Worm (Caenorhabditis elegans) whole organism, young adult: Measurements from ENCODE around the gene R11H6.2.

Experiments used
- B0035.1 ChIP-seq: sonication (generic microtip); optimal IDR thresholded peaks from 2 replicates; lab custom pipeline; 2016; ENCODE audit warnings: missing genetic modification characterization, mild to moderate bottlenecking, missing compliant biosample characterization, missing genotype, missing genetic modification reagents
- F22D6.2 ChIP-seq: sonication (generic microtip); optimal IDR thresholded peaks from 2 replicates; lab custom pipeline; 2016; ENCODE audit warnings: mild to moderate bottlenecking, missing genetic modification characterization, missing compliant biosample characterization
- F57C9.4 ChIP-seq: sonication (generic microtip); optimal IDR thresholded peaks from 2 replicates; lab custom pipeline; 2017; ENCODE audit warnings: mild to moderate bottlenecking, missing genetic modification characterization, missing compliant biosample characterization
- Y53F4B.3 ChIP-seq: fragments of 200-800 bp; sonication (Bioruptor generic); IDR thresholded peaks from 2 replicates; pipeline ENCODE4 v1.3.6; 2022; ENCODE audit warnings: missing genetic modification reagents, missing genetic modification characterization, missing compliant biosample characterization
- akir-1 ChIP-seq: fragments of 200-800 bp; sonication (Bioruptor generic); optimal IDR thresholded peaks from 2 replicates; lab custom pipeline; 2018; ENCODE audit warnings: mild to moderate bottlenecking, missing genetic modification characterization, moderate library complexity, missing compliant biosample characterization
- athp-1 ChIP-seq: sonication (generic microtip); optimal IDR thresholded peaks from 2 replicates; lab custom pipeline; 2017; ENCODE audit warnings: mild to moderate bottlenecking, missing genetic modification characterization, missing compliant biosample characterization
- attf-5 ChIP-seq: fragments of 200-800 bp; sonication (Bioruptor generic); optimal IDR thresholded peaks from 2 replicates; lab custom pipeline; 2018; ENCODE audit warnings: mild to moderate bottlenecking, missing genetic modification characterization, missing compliant biosample characterization
- attf-6 ChIP-seq: fragments of 200-800 bp; sonication (Bioruptor generic); IDR thresholded peaks from 2 replicates; pipeline ENCODE4 v1.3.6; 2022; ENCODE audit warnings: missing genetic modification reagents, missing genetic modification characterization, missing compliant biosample characterization
- ccch-3 ChIP-seq: fragments of 200-800 bp; sonication (Bioruptor generic); optimal IDR thresholded peaks from 2 replicates; lab custom pipeline; 2018; ENCODE audit warnings: mild to moderate bottlenecking, missing genetic modification characterization, missing compliant biosample characterization
- cebp-1 ChIP-seq, 2 experiments: fragments of 200-800 bp in 1 of 2; sonication (Bioruptor generic) in 1 of 2; sonication (generic microtip) in 1 of 2; IDR thresholded peaks in 1 of 2; optimal IDR thresholded peaks in 1 of 2; 2 replicates each; pipeline versions ENCODE4 v1.3.6 to Lab custom; 2017 to 2022; ENCODE audit warnings: missing compliant biosample characterization in 2 of 2, missing genetic modification characterization in 2 of 2, mild to moderate bottlenecking in 1 of 2, missing genetic modification reagents in 1 of 2, moderate library complexity in 1 of 2
- ceh-91 ChIP-seq: fragments of 200-800 bp; sonication (Bioruptor generic); IDR thresholded peaks from 2 replicates; pipeline ENCODE4 v1.3.6; 2022; ENCODE audit warnings: missing genetic modification reagents, missing genetic modification characterization, missing compliant biosample characterization
- die-1 ChIP-seq: sonication (generic microtip); optimal IDR thresholded peaks from 2 replicates; lab custom pipeline; 2016; ENCODE audit warnings: missing genotype, mild to moderate bottlenecking, missing genetic modification characterization, missing compliant biosample characterization
- egrh-3 ChIP-seq: fragments of 200-800 bp; sonication (Bioruptor generic); IDR thresholded peaks from 2 replicates; pipeline ENCODE4 v1.3.6; 2022; ENCODE audit warnings: missing genetic modification reagents, missing genetic modification characterization, missing compliant biosample characterization
- ets-4 ChIP-seq: fragments of 200-800 bp; sonication (Bioruptor generic); optimal IDR thresholded peaks from 2 replicates; lab custom pipeline; 2018; ENCODE audit warnings: mild to moderate bottlenecking, missing genetic modification characterization, missing compliant biosample characterization
- gei-17 ChIP-seq: fragments of 200-800 bp; sonication (Bioruptor generic); optimal IDR thresholded peaks from 2 replicates; lab custom pipeline; 2018; ENCODE audit warnings: mild to moderate bottlenecking, missing genetic modification characterization, missing compliant biosample characterization
- hlh-12 ChIP-seq: sonication (generic microtip); optimal IDR thresholded peaks from 2 replicates; lab custom pipeline; 2016; ENCODE audit warnings: missing genetic modification characterization, missing compliant biosample characterization
- hsf-1 ChIP-seq: fragments of 200-800 bp; sonication (Bioruptor generic); IDR thresholded peaks from 2 replicates; pipeline ENCODE4 v1.3.6; 2022; ENCODE audit warnings: missing genetic modification reagents, missing genetic modification characterization, missing compliant biosample characterization
- let-607 ChIP-seq, 2 experiments: fragments of 200-800 bp in 1 of 2; sonication (Bioruptor generic) in 1 of 2; sonication (generic microtip) in 1 of 2; optimal IDR thresholded peaks; 2 replicates each; lab custom pipeline; 2016 to 2018; ENCODE audit warnings: mild to moderate bottlenecking in 2 of 2, missing compliant biosample characterization in 2 of 2, missing genetic modification characterization in 2 of 2, moderate library complexity in 2 of 2, missing genotype in 1 of 2
- lin-35 ChIP-seq, 3 experiments: fragments of 150-350 bp in 2 of 3; sonication (generic microtip) in 1 of 3; optimal IDR thresholded peaks; 2 replicates each; lab custom pipeline; 2014 to 2018; ENCODE audit warnings: missing biosample characterization in 3 of 3, missing genetic modification characterization in 3 of 3, missing genetic modification reagents in 3 of 3
- lin-40 ChIP-seq: sonication (generic microtip); optimal IDR thresholded peaks from 2 replicates; lab custom pipeline; 2016; ENCODE audit warnings: missing genetic modification characterization, mild to moderate bottlenecking, missing compliant biosample characterization, missing genotype, missing genetic modification reagents
- lin-54 ChIP-seq: fragments of 200-800 bp; sonication (Bioruptor generic); optimal IDR thresholded peaks from 2 replicates; lab custom pipeline; 2018; ENCODE audit warnings: mild to moderate bottlenecking, missing genetic modification characterization, missing compliant biosample characterization
- lsl-1 ChIP-seq: fragments of 200-800 bp; sonication (Bioruptor generic); optimal IDR thresholded peaks from 2 replicates; lab custom pipeline; 2018; ENCODE audit warnings: mild to moderate bottlenecking, missing genetic modification characterization, moderate library complexity, missing compliant biosample characterization
- mcd-1 ChIP-seq: fragments of 200-800 bp; sonication (Bioruptor generic); IDR thresholded peaks from 2 replicates; pipeline ENCODE4 v1.3.6; 2022; ENCODE audit warnings: missing genetic modification reagents, missing genetic modification characterization, missing compliant biosample characterization
- mel-28 ChIP-seq: sonication (generic microtip); optimal IDR thresholded peaks from 2 replicates; lab custom pipeline; 2016; ENCODE audit warnings: borderline replicate concordance, mild to moderate bottlenecking, missing genetic modification characterization, missing compliant biosample characterization
- nfya-1 ChIP-seq: sonication (generic microtip); optimal IDR thresholded peaks from 2 replicates; lab custom pipeline; 2017; ENCODE audit warnings: antibody characterized with exemption, missing compliant biosample characterization, missing genetic modification characterization, borderline replicate concordance; ENCODE audit not compliant: insufficient read depth
- nhr-80 ChIP-seq: sonication (generic microtip); optimal IDR thresholded peaks from 2 replicates; lab custom pipeline; 2016; ENCODE audit warnings: missing genetic modification characterization, missing compliant biosample characterization
- nhr-90 ChIP-seq: sonication (generic microtip); optimal IDR thresholded peaks from 2 replicates; lab custom pipeline; 2016; ENCODE audit warnings: missing genotype, mild to moderate bottlenecking, missing genetic modification characterization, missing compliant biosample characterization
- sea-2 ChIP-seq: fragments of 200-800 bp; sonication (Bioruptor generic); IDR thresholded peaks from 2 replicates; pipeline ENCODE4 v1.3.6; 2022; ENCODE audit warnings: missing genetic modification characterization, missing compliant biosample characterization
- snpc-1.1 ChIP-seq: sonication (generic microtip); optimal IDR thresholded peaks from 2 replicates; lab custom pipeline; 2017; ENCODE audit warnings: missing genetic modification characterization, mild to moderate bottlenecking, missing compliant biosample characterization, antibody characterized with exemption, moderate library complexity, missing genotype, missing genetic modification reagents; ENCODE audit not compliant: insufficient read depth
- tbp1 ChIP-seq: fragments of 200-800 bp; sonication (Bioruptor generic); optimal IDR thresholded peaks from 2 replicates; lab custom pipeline; 2018; ENCODE audit warnings: mild to moderate bottlenecking, missing genetic modification characterization, missing compliant biosample characterization
- unc-62 ChIP-seq: fragments of 150-350 bp; optimal IDR thresholded peaks from 2 replicates; lab custom pipeline; 2014; ENCODE audit warnings: missing biosample characterization, missing genetic modification reagents, missing genetic modification characterization
- zim-3 ChIP-seq: sonication (generic microtip); optimal IDR thresholded peaks from 2 replicates; lab custom pipeline; 2017; ENCODE audit warnings: mild to moderate bottlenecking, missing genetic modification characterization, moderate library complexity, missing compliant biosample characterization
- ztf-22 ChIP-seq: fragments of 200-800 bp; sonication (Bioruptor generic); optimal IDR thresholded peaks from 2 replicates; lab custom pipeline; 2018; ENCODE audit warnings: mild to moderate bottlenecking, missing genetic modification characterization, moderate library complexity, missing compliant biosample characterization
- ztf-3 ChIP-seq: fragments of 200-800 bp; sonication (Bioruptor generic); optimal IDR thresholded peaks from 2 replicates; lab custom pipeline; 2018; ENCODE audit warnings: mild to moderate bottlenecking, missing genetic modification characterization, missing compliant biosample characterization

R11H6.2 gene

ce11 chrV:14597681-14598184 is at the start of gene R11H6.2:
TSS of gene R11H6.2 (plus strand) at chrV:14598006.
- TF ChIP-seq hsf-1 (no peak), attf-5 (GFP tag; lab: Kevin White, UChicago) (peak; percentile 44), egrh-3 (GFP tag; lab: Robert Waterston, UW) (no peak), Y53F4B.3 (GFP tag; lab: Robert Waterston, UW) (no peak), F22D6.2 (tag; lab: Kevin White, UChicago) (no peak), nhr-80 (tag; lab: Kevin White, UChicago) (no peak), F57C9.4 (tag; lab: Kevin White, UChicago) (no peak), ceh-91 (no peak), ztf-22 (GFP tag; lab: Kevin White, UChicago) (no peak), unc-62 (GFP tag; lab: Kevin White, UChicago) (no peak), cebp-1 (GFP tag; IDR thresholded peaks at IDR 0.05; lab: Robert Waterston, UW) (no peak), cebp-1 (tag; optimal IDR thresholded peaks at IDR 0.05; lab: Kevin White, UChicago) (peak; percentile 19), B0035.1 (tag; lab: Kevin White, UChicago) (no peak), sea-2 (GFP tag; lab: Robert Waterston, UW) (no peak), mcd-1 (GFP tag; lab: Robert Waterston, UW) (peak; percentile 68), nhr-90 (no peak), die-1 (tag; lab: Kevin White, UChicago) (no peak)

- TF ChIP-seq nfya-1 (tag; lab: Kevin White, UChicago) (no peak), akir-1 (GFP tag; lab: Kevin White, UChicago) (no peak), ztf-3 (GFP tag; lab: Kevin White, UChicago) (no peak), athp-1 (no peak), lin-40 (tag; lab: Kevin White, UChicago) (no peak), lin-54 (GFP tag; lab: Kevin White, UChicago) (no peak), mel-28 (tag; lab: Kevin White, UChicago) (no peak), lin-35 (GFP tag; optimal IDR thresholded peaks at IDR 0.05; lab: Kevin White, UChicago) (no peak), ccch-3 (no peak), F57C9.4 (tag; lab: Kevin White, UChicago) (no peak), let-607 (tag; optimal IDR thresholded peaks at IDR 0.05; lab: Kevin White, UChicago) (no peak), attf-6 (GFP tag; lab: Robert Waterston, UW) (no peak), lsl-1 (GFP tag; lab: Kevin White, UChicago) (no peak), tbp1 (no peak)
Observed at ce11 chrV:14548510-14548909, 49.3 kb upstream of the R11H6.2 start.

- no peak for TF ChIP-seq egrh-3 (GFP tag; lab: Robert Waterston, UW)
- TF ChIP-seq ets-4 (GFP tag; lab: Kevin White, UChicago) = no peak
Observed at ce11 chrV:14556187-14556586, 41.6 kb upstream of the R11H6.2 start, which contains the start of gene srg-47. TSS of gene srg-47 (minus strand) at chrV:14556287.

ce11 chrV:14558757-14559156 is 39.0 kb upstream of the R11H6.2 start, which contains the start of gene C53A5.9:
TSS of gene C53A5.9 (minus strand) at chrV:14558857.
- TF ChIP-seq zim-3 (no peak), ztf-3 (GFP tag; lab: Kevin White, UChicago) (no peak), gei-17 (GFP tag; lab: Kevin White, UChicago) (no peak), athp-1 (no peak), hlh-12 (tag; lab: Kevin White, UChicago) (no peak), ccch-3 (no peak), snpc-1.1 (no peak)
